Worm (Caenorhabditis elegans) whole organism, L3 larva: Measurements from ENCODE around the gene W01H2.2.

ENCODE experiments used
- R02D3.7 ChIP-seq: fragments of 150-350 bp; optimal IDR thresholded peaks from 2 replicates; lab custom pipeline; 2014; ENCODE audit warnings: missing biosample characterization, missing genetic modification characterization
- ceh-9 ChIP-seq: sonication (generic microtip); optimal IDR thresholded peaks from 2 replicates; lab custom pipeline; 2018; ENCODE audit warnings: missing biosample characterization, missing genetic modification characterization
- egl-27 ChIP-seq: sonication (generic microtip); optimal IDR thresholded peaks from 4 replicates; lab custom pipeline; 2017; ENCODE audit warnings: missing biosample characterization, missing genetic modification reagents, missing genetic modification characterization
- fos-1 ChIP-seq: fragments of 150-350 bp; optimal IDR thresholded peaks from 2 replicates; lab custom pipeline; 2014; ENCODE audit warnings: missing biosample characterization, missing genetic modification characterization
- lin-15B ChIP-seq: fragments of 150-350 bp; optimal IDR thresholded peaks from 2 replicates; lab custom pipeline; 2014; ENCODE audit warnings: missing biosample characterization, missing genetic modification characterization
- mml-1 ChIP-seq: fragments of 150-350 bp; sonication (generic microtip); optimal IDR thresholded peaks from 3 replicates; lab custom pipeline; 2014; ENCODE audit warnings: missing biosample characterization, missing genetic modification characterization
- nhr-237 ChIP-seq: fragments of 150-350 bp; optimal IDR thresholded peaks from 2 replicates; lab custom pipeline; 2014; ENCODE audit warnings: missing biosample characterization, missing genetic modification characterization
- nhr-76 ChIP-seq: fragments of 150-350 bp; sonication (generic microtip); optimal IDR thresholded peaks from 5 replicates; lab custom pipeline; 2014; ENCODE audit warnings: missing biosample characterization, missing genetic modification characterization

DNA sequence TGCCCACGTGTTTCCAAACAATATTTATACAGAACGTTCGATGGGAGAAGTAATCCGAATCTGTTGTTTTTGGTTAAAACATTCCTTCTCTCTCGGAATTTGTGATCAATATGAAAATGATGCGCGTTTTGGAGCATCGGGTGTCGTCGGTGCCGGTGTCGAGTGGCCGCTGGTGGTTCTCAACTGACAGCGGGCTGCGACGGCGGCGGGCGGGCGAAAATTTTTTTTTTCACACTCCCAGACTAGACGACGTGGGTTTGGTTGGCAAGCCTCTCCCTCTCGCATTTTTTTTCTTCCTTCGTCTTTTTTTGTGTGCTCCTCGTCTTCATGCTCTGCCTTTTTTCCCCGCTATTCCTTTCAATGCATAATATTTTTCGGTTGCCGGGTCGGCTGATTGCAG lies at the start of gene W01H2.2:
- TF ChIP-seq mml-1 (tag; lab: Kevin White, UChicago) (no peak), nhr-237 (tag; lab: Kevin White, UChicago) (no peak), ceh-9 (tag; lab: Kevin White, UChicago) (no peak), lin-15B (tag; lab: Kevin White, UChicago) (no peak), fos-1 (tag; lab: Kevin White, UChicago) (no peak), egl-27 (tag; lab: Kevin White, UChicago) (no peak), nhr-76 (tag; lab: Kevin White, UChicago) (no peak), R02D3.7 (tag; lab: Kevin White, UChicago) (no peak)
